Worm (Caenorhabditis elegans) whole organism, L4/young adult: Measurements from ENCODE around the gene cpna-3.

Experiments used
- W03F9.2 ChIP-seq: fragments of 150-350 bp; optimal IDR thresholded peaks from 2 replicates; lab custom pipeline; 2014; ENCODE audit warnings: missing biosample characterization, missing genetic modification characterization
- dao-5 ChIP-seq: sonication (generic microtip); optimal IDR thresholded peaks from 2 replicates; lab custom pipeline; 2016; ENCODE audit warnings: missing genotype, missing genetic modification characterization, moderate library complexity, missing compliant biosample characterization
- him-1 ChIP-seq: sonication (generic microtip); optimal IDR thresholded peaks from 2 replicates; lab custom pipeline; 2016; ENCODE audit warnings: missing genotype, missing genetic modification reagents, missing genetic modification characterization, missing compliant biosample characterization

Gene cpna-3

ce11 chrIV:9120220-9120619 is 23.6 kb downstream of the cpna-3 start:
- TF ChIP-seq dao-5 (tag; lab: Kevin White, UChicago) (no peak), him-1 (tag; lab: Kevin White, UChicago) (no peak), W03F9.2 (tag; lab: Kevin White, UChicago) (no peak)

ce11 chrIV:9121545-9121944 is 24.9 kb downstream of the cpna-3 start:
- no peak for TF ChIP-seq him-1 (tag; lab: Kevin White, UChicago)
- no peak for TF ChIP-seq W03F9.2 (tag; lab: Kevin White, UChicago)
- TF ChIP-seq dao-5 (tag; lab: Kevin White, UChicago), result no peak

- TF ChIP-seq W03F9.2 (tag; lab: Kevin White, UChicago) (no peak), him-1 (tag; lab: Kevin White, UChicago) (no peak), dao-5 (tag; lab: Kevin White, UChicago) (no peak)
These were observed 34.0 kb downstream of the cpna-3 start for ce11 chrIV:9130605-9131004.

DNA sequence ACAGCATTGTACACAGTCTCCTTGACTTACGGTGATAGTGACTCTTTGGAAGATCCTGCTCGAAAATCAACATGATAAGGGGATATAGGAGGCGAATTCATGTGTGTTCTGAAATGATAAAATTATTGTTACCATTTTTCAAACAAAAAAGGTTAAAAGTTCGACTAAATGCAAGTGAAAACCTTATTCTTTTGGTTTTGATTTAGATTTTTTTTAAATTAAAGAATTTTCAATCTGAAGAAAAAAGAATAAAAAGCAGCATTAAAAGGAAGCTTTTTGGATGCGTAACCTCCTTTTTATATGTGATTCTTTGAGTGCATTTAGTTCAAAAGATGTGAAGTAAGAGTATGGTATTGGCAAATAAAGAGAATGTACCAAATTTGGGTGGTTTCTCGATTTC is 38.7 kb downstream of the cpna-3 start, which contains the start of gene delm-1:
Gene delm-1 (minus strand): TSS at position 101 of the 400 bp plus-strand sequence.
- TF ChIP-seq dao-5 (tag; lab: Kevin White, UChicago) (no peak), him-1 (tag; lab: Kevin White, UChicago) (no peak), W03F9.2 (tag; lab: Kevin White, UChicago) (no peak)

DNA sequence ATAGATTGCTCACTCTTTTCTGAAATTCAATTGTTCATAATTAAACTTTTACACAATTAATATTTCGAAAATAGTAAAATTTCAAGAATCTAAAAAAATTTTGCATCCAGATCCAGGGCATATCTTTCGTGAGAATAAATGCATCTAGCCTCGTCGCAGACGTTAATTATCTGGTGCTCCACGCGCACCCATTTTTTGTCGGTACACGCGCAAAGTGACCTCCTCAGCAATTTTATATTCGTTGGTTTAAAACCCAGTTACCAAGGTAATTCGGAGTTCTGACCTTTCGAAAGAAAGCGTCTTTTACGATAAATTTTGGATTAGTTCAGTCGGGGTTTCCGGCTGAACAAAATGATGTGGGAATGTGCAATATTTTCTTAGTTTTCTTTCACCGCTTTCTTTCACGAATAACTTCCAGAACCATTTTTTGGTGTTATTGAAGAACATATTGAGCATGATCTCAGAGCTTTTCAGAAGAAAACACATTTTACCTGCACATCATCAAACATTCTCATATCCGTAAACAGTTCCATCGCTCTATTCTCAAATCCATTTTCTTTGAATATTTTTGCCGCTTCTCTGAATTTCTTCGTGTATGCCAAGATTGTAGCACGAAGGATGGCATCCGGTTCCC is 43.6 kb downstream of the cpna-3 start:
- TF ChIP-seq W03F9.2 (tag; lab: Kevin White, UChicago) (no peak), dao-5 (tag; lab: Kevin White, UChicago) (no peak), him-1 (tag; lab: Kevin White, UChicago) (no peak)

DNA sequence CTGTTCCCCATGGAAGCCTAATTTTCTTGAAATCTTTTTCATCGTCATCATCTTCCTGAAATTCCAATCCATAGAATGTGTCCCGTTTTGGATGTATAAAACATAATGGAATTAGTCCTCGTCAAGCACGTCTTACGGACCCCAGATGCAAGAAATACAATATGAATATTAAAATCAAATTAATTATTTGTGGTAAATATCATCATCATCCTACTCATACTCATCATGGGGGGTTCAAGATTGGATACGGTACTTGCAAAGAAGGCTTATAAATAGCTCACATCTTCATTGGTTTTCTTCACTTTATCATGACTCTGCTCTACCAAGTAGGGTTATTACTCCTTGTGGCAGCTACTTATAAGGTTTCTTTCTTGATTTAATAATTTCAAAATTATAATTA is 47.8 kb downstream of the cpna-3 start, which contains the start of gene flp-1:
Gene flp-1 (plus strand): TSS at position 301 of the 400 bp plus-strand sequence.
- TF ChIP-seq him-1 (tag; lab: Kevin White, UChicago), result no peak
- no peak for TF ChIP-seq W03F9.2 (tag; lab: Kevin White, UChicago)
- no peak for TF ChIP-seq dao-5 (tag; lab: Kevin White, UChicago)

DNA sequence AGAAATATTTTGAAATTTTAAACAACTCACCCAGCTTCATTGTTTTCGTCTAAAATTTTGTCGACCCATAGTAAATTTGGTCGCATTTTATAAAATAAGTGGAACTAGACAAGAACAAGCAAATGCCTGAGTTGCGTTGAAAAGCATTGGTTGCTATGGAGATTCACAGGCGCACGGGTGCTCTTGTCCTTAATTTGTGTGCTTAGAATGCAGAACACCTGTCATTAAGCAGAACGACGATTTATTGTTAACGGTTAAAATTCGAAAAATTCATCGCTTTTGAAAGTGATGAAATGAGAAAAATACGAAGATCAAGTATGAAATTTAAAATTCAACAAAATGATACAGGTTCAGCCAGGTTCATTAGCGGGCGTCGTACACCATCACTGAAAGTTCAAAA is 49.5 kb downstream of the cpna-3 start, which contains the start of gene daf-10:
Gene daf-10 (minus strand): TSS at position 101 of the 400 bp plus-strand sequence.
- TF ChIP-seq him-1 (tag; lab: Kevin White, UChicago) (no peak), dao-5 (tag; lab: Kevin White, UChicago) (no peak), W03F9.2 (tag; lab: Kevin White, UChicago) (no peak)

- TF ChIP-seq dao-5 (tag; lab: Kevin White, UChicago), result no peak
- peak; percentile 43 for TF ChIP-seq W03F9.2 (tag; lab: Kevin White, UChicago)
These were observed 50.3 kb downstream of the cpna-3 start, which contains the start of the genes rpb-12 and aly-2 for ce11 chrIV:9146819-9147518. Gene rpb-12 (minus strand): TSS chrIV:9146869. Gene aly-2 (plus strand): TSS chrIV:9147468.
